Worm (Caenorhabditis elegans) whole organism, late embryonic: Measurements from ENCODE around the gene aat-4.

Source experiments
- C08G9.2 ChIP-seq: sonication (generic microtip); optimal IDR thresholded peaks from 2 replicates; lab custom pipeline; 2016; ENCODE audit warnings: mild to moderate bottlenecking, missing genetic modification characterization, moderate library complexity, missing compliant biosample characterization
- C38D4.7 ChIP-seq: fragments of 200-800 bp; sonication (Bioruptor generic); optimal IDR thresholded peaks from 2 replicates; lab custom pipeline; 2018; ENCODE audit warnings: mild to moderate bottlenecking, missing genetic modification characterization, moderate library complexity, missing compliant biosample characterization
- F13H6.1 ChIP-seq: sonication (generic microtip); optimal IDR thresholded peaks from 2 replicates; lab custom pipeline; 2016; ENCODE audit warnings: missing genetic modification characterization, missing compliant biosample characterization
- T23F11.4 ChIP-seq: fragments of 200-800 bp; sonication (Bioruptor generic); optimal IDR thresholded peaks from 2 replicates; lab custom pipeline; 2018; ENCODE audit warnings: mild to moderate bottlenecking, missing genetic modification characterization, missing compliant biosample characterization
- ahr-1 ChIP-seq: sonication (generic microtip); optimal IDR thresholded peaks from 2 replicates; lab custom pipeline; 2016; ENCODE audit warnings: missing genetic modification characterization, missing compliant biosample characterization
- ama-1 ChIP-seq: fragments of 150-350 bp; optimal IDR thresholded peaks from 2 replicates; lab custom pipeline; 2014
- ceh-18 ChIP-seq: sonication (generic microtip); optimal IDR thresholded peaks from 2 replicates; lab custom pipeline; 2016; ENCODE audit warnings: missing genetic modification characterization, missing compliant biosample characterization
- ceh-22 ChIP-seq: sonication (generic microtip); optimal IDR thresholded peaks from 2 replicates; lab custom pipeline; 2017; ENCODE audit warnings: missing biosample characterization, missing genetic modification characterization
- dmd-4 ChIP-seq: sonication (generic microtip); optimal IDR thresholded peaks from 2 replicates; lab custom pipeline; 2016; ENCODE audit warnings: borderline replicate concordance, missing genetic modification characterization, missing compliant biosample characterization
- elt-2 ChIP-seq: sonication (generic microtip); optimal IDR thresholded peaks from 2 replicates; lab custom pipeline; 2016; ENCODE audit warnings: missing genetic modification reagents, missing genetic modification characterization, missing compliant biosample characterization
- ets-4 ChIP-seq: sonication (generic microtip); optimal IDR thresholded peaks from 2 replicates; lab custom pipeline; 2016; ENCODE audit warnings: missing genetic modification characterization, missing compliant biosample characterization
- fax-1 ChIP-seq: sonication (generic microtip); optimal IDR thresholded peaks from 2 replicates; lab custom pipeline; 2016; ENCODE audit warnings: missing genotype, missing genetic modification characterization, missing compliant biosample characterization
- fkh-6 ChIP-seq: sonication (generic microtip); optimal IDR thresholded peaks from 2 replicates; lab custom pipeline; 2016; ENCODE audit warnings: missing genetic modification characterization, missing compliant biosample characterization
- gmeb-2 ChIP-seq: sonication (generic microtip); optimal IDR thresholded peaks from 2 replicates; lab custom pipeline; 2016; ENCODE audit warnings: missing genetic modification characterization, inconsistent platforms, missing compliant biosample characterization
- hlh-13 ChIP-seq: fragments of 200-800 bp; sonication (Bioruptor generic); optimal IDR thresholded peaks from 2 replicates; lab custom pipeline; 2018; ENCODE audit warnings: mild to moderate bottlenecking, missing genetic modification characterization, missing compliant biosample characterization
- hlh-15 ChIP-seq: sonication (generic microtip); optimal IDR thresholded peaks from 2 replicates; lab custom pipeline; 2016; ENCODE audit warnings: missing genetic modification characterization, missing compliant biosample characterization
- hlh-30 ChIP-seq: sonication (generic microtip); optimal IDR thresholded peaks from 2 replicates; lab custom pipeline; 2017; ENCODE audit warnings: antibody characterized with exemption, missing genetic modification characterization, missing compliant biosample characterization; ENCODE audit not compliant: insufficient read depth
- hlh-6 ChIP-seq: sonication (generic microtip); optimal IDR thresholded peaks from 2 replicates; lab custom pipeline; 2016; ENCODE audit warnings: missing genotype, missing genetic modification characterization, missing compliant biosample characterization
- lim-6 ChIP-seq: sonication (generic microtip); optimal IDR thresholded peaks from 2 replicates; lab custom pipeline; 2016; ENCODE audit warnings: missing genetic modification characterization, missing compliant biosample characterization
- mec-3 ChIP-seq: sonication (generic microtip); optimal IDR thresholded peaks from 2 replicates; lab custom pipeline; 2016; ENCODE audit warnings: borderline replicate concordance, missing genetic modification characterization, missing compliant biosample characterization
- nfya-1 ChIP-seq: sonication (generic microtip); optimal IDR thresholded peaks from 2 replicates; lab custom pipeline; 2017; ENCODE audit warnings: missing genetic modification characterization, mild to moderate bottlenecking, missing compliant biosample characterization, antibody characterized with exemption, moderate library complexity
- npax-4 ChIP-seq: sonication (generic microtip); optimal IDR thresholded peaks from 2 replicates; lab custom pipeline; 2016; ENCODE audit warnings: missing genetic modification characterization, missing compliant biosample characterization
- pag-3 ChIP-seq: sonication (generic microtip); optimal IDR thresholded peaks from 2 replicates; lab custom pipeline; 2016; ENCODE audit warnings: missing compliant biosample characterization, missing genetic modification characterization, borderline replicate concordance
- pat-9 ChIP-seq: fragments of 200-800 bp; sonication (Bioruptor generic); optimal IDR thresholded peaks from 2 replicates; lab custom pipeline; 2018; ENCODE audit warnings: mild to moderate bottlenecking, missing genetic modification characterization, moderate library complexity, missing compliant biosample characterization
- pax-1 ChIP-seq: fragments of 150-350 bp; optimal IDR thresholded peaks from 2 replicates; lab custom pipeline; 2014; ENCODE audit warnings: missing biosample characterization, missing genetic modification characterization
- pqm-1 ChIP-seq: sonication (generic microtip); optimal IDR thresholded peaks from 2 replicates; lab custom pipeline; 2016; ENCODE audit warnings: missing genetic modification characterization, missing compliant biosample characterization
- rnt-1 ChIP-seq: sonication (generic microtip); optimal IDR thresholded peaks from 2 replicates; lab custom pipeline; 2016; ENCODE audit warnings: missing genetic modification characterization, missing compliant biosample characterization
- sox-4 ChIP-seq: sonication (generic microtip); optimal IDR thresholded peaks from 2 replicates; lab custom pipeline; 2017; ENCODE audit warnings: mild to moderate bottlenecking, missing genetic modification characterization, inconsistent platforms, missing compliant biosample characterization
- syd-9 ChIP-seq: sonication (generic microtip); optimal IDR thresholded peaks from 2 replicates; lab custom pipeline; 2016; ENCODE audit warnings: mild to moderate bottlenecking, missing genetic modification characterization, moderate library complexity, missing compliant biosample characterization
- tbx-7 ChIP-seq: sonication (generic microtip); optimal IDR thresholded peaks from 2 replicates; lab custom pipeline; 2016; ENCODE audit warnings: missing genotype, missing genetic modification characterization, missing compliant biosample characterization
- ttx-3 ChIP-seq: sonication (generic microtip); optimal IDR thresholded peaks from 2 replicates; lab custom pipeline; 2016; ENCODE audit warnings: missing genetic modification reagents, missing genetic modification characterization, missing compliant biosample characterization
- unc-3 ChIP-seq, 2 experiments: fragments of 200-800 bp in 1 of 2; sonication (Bioruptor generic) in 1 of 2; sonication (generic microtip) in 1 of 2; conservative IDR thresholded peaks in 1 of 2; optimal IDR thresholded peaks in 1 of 2; 2 replicates each; pipeline versions ENCODE4 v1.3.6 to Lab custom; 2016 to 2022; ENCODE audit warnings: missing compliant biosample characterization in 2 of 2, missing genetic modification characterization in 2 of 2, missing genetic modification reagents in 1 of 2
- zip-5 ChIP-seq: sonication (generic microtip); optimal IDR thresholded peaks from 2 replicates; lab custom pipeline; 2016; ENCODE audit warnings: missing genetic modification characterization, missing compliant biosample characterization

Gene aat-4

ce11 chrIV:6248486-6248885, 27.0 kb downstream of the aat-4 start, which contains the start of gene acox-3:
TSS of gene acox-3 (minus strand) at chrIV:6248492.
- TF ChIP-seq hlh-13 (GFP tag; lab: Kevin White, UChicago) (no peak), elt-2 (tag; lab: Kevin White, UChicago) (peak; percentile 22)

ce11 chrIV:6239993-6240392, 35.5 kb downstream of the aat-4 start, which contains the start of gene F58F9.9:
TSS of gene F58F9.9 (plus strand) at chrIV:6240293.
- TF ChIP-seq elt-2 (tag; lab: Kevin White, UChicago) (no peak), C38D4.7 (GFP tag; lab: Kevin White, UChicago) (no peak), ttx-3 (tag; lab: Kevin White, UChicago) (no peak), C08G9.2 (tag; lab: Kevin White, UChicago) (no peak), ahr-1 (tag; lab: Kevin White, UChicago) (no peak), pqm-1 (tag; lab: Kevin White, UChicago) (no peak), hlh-6 (tag; lab: Kevin White, UChicago) (no peak), ets-4 (tag; lab: Kevin White, UChicago) (no peak), pag-3 (tag; lab: Kevin White, UChicago) (no peak), dmd-4 (tag; lab: Kevin White, UChicago) (no peak), F13H6.1 (tag; lab: Kevin White, UChicago) (no peak), ceh-18 (tag; lab: Kevin White, UChicago) (no peak)

ce11 chrIV:6237508-6238227, 37.9 kb downstream of the aat-4 start, which contains the start of the genes F58F9.6 and F58F9.8:
TSS of gene F58F9.6 (minus strand) at chrIV:6237608.
TSS of gene F58F9.8 (plus strand) at chrIV:6238177.
- TF ChIP-seq unc-3 (GFP tag; conservative IDR thresholded peaks at IDR 0.05; lab: Robert Waterston, UW): no peak
- TF ChIP-seq unc-3 (tag; optimal IDR thresholded peaks at IDR 0.05; lab: Kevin White, UChicago): no peak
- TF ChIP-seq hlh-15 (tag; lab: Kevin White, UChicago): no peak
- TF ChIP-seq tbx-7 (tag; lab: Kevin White, UChicago): no peak
- TF ChIP-seq dmd-4 (tag; lab: Kevin White, UChicago): no peak
- TF ChIP-seq syd-9 (tag; lab: Kevin White, UChicago): no peak
- no peak for TF ChIP-seq ahr-1 (tag; lab: Kevin White, UChicago)
- TF ChIP-seq pax-1: no peak
- TF ChIP-seq mec-3 (tag; lab: Kevin White, UChicago): no peak
- TF ChIP-seq T23F11.4 (GFP tag; lab: Kevin White, UChicago): no peak
- TF ChIP-seq ttx-3 (tag; lab: Kevin White, UChicago): no peak
- TF ChIP-seq npax-4: no peak
- no peak for TF ChIP-seq sox-4 (tag; lab: Kevin White, UChicago)
- no peak for TF ChIP-seq gmeb-2 (tag; lab: Kevin White, UChicago)

- no peak for TF ChIP-seq unc-3 (GFP tag; conservative IDR thresholded peaks at IDR 0.05; lab: Robert Waterston, UW)
- TF ChIP-seq unc-3 (tag; optimal IDR thresholded peaks at IDR 0.05; lab: Kevin White, UChicago): no peak
- TF ChIP-seq pag-3 (tag; lab: Kevin White, UChicago): no peak
- no peak for TF ChIP-seq ama-1 (lab: Kevin White, UChicago)
- no peak for TF ChIP-seq lim-6
- TF ChIP-seq ceh-22 (tag; lab: Kevin White, UChicago): no peak
- no peak for TF ChIP-seq zip-5 (tag; lab: Kevin White, UChicago)
- no peak for TF ChIP-seq fkh-6 (tag; lab: Kevin White, UChicago)
- TF ChIP-seq pat-9 (tag; lab: Kevin White, UChicago): no peak
These were observed 42.7 kb downstream of the aat-4 start, which contains the start of gene F58F9.3 for ce11 chrIV:6232769-6233290. TSS of gene F58F9.3 (plus strand) at chrIV:6233240.

ce11 chrIV:6230560-6231073, 44.9 kb downstream of the aat-4 start, which contains the start of gene F58F9.4:
TSS of gene F58F9.4 (plus strand) at chrIV:6231023.
- TF ChIP-seq pax-1 (no peak), C38D4.7 (GFP tag; lab: Kevin White, UChicago) (no peak), hlh-15 (tag; lab: Kevin White, UChicago) (no peak), nfya-1 (no peak), hlh-30 (tag; lab: Kevin White, UChicago) (no peak), rnt-1 (tag; lab: Kevin White, UChicago) (no peak), fax-1 (tag; lab: Kevin White, UChicago) (no peak)
